Worm (Caenorhabditis elegans) whole organism, early embryonic: ENCODE data around the gene elt-1.

Experiments used
- B0310.2 ChIP-seq: sonication (generic microtip); optimal IDR thresholded peaks from 2 replicates; lab custom pipeline; 2016; ENCODE audit warnings: mild to moderate bottlenecking, missing genetic modification characterization, missing compliant biosample characterization
- F13C5.2 ChIP-seq: sonication (generic microtip); optimal IDR thresholded peaks from 2 replicates; lab custom pipeline; 2017; ENCODE audit warnings: mild to moderate bottlenecking, missing genetic modification characterization, inconsistent platforms, missing compliant biosample characterization
- aly-1 ChIP-seq: sonication (generic microtip); optimal IDR thresholded peaks from 2 replicates; lab custom pipeline; 2016; ENCODE audit warnings: missing genetic modification characterization, missing compliant biosample characterization
- ama-1 ChIP-seq: fragments of 150-350 bp; optimal IDR thresholded peaks from 2 replicates; lab custom pipeline; 2014
- hmg-4 ChIP-seq: fragments of 200-800 bp; sonication (Bioruptor generic); optimal IDR thresholded peaks from 2 replicates; lab custom pipeline; 2018; ENCODE audit warnings: mild to moderate bottlenecking, missing genetic modification characterization, missing compliant biosample characterization
- pes-1 ChIP-seq: fragments of 200-800 bp; sonication (Bioruptor generic); IDR thresholded peaks from 2 replicates; pipeline ENCODE4 v1.3.6; 2022; ENCODE audit warnings: missing genetic modification reagents, missing genetic modification characterization, missing compliant biosample characterization
- scrt-1 ChIP-seq: fragments of 200-800 bp; sonication (Bioruptor generic); IDR thresholded peaks from 2 replicates; pipeline ENCODE4 v1.3.6; 2022; ENCODE audit warnings: missing genetic modification characterization, missing compliant biosample characterization
- tbx-37 ChIP-seq: fragments of 200-800 bp; sonication (Bioruptor generic); conservative IDR thresholded peaks from 2 replicates; pipeline ENCODE4 v1.3.6; 2022; ENCODE audit warnings: missing genetic modification reagents, missing genetic modification characterization, missing compliant biosample characterization

DNA sequence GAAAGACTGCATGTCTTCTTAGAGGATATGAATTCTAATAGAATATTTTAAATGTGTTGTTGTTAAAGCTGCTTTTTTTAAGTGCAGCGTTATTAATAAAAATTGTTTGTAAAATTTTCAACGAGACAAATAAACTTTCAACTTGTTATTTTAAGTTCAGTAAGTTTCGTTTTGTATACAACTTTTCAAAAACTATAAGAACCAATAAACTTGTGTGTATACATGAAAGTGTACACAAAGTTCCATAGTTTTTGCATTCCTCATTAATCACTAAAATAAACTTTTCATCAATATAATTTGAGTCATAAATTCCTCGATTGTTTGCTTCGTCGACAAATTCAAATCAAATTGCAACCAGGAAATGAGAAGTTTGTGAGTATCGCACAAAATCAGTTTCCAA lies 33.9 kb downstream of the elt-1 start, which contains the start of gene srm-3:
- TF ChIP-seq ama-1 (lab: Kevin White, UChicago) (no peak), F13C5.2 (no peak), B0310.2 (tag; lab: Kevin White, UChicago) (no peak), pes-1 (GFP tag; lab: Robert Waterston, UW) (no peak), aly-1 (tag; lab: Kevin White, UChicago) (no peak), hmg-4 (GFP tag; lab: Kevin White, UChicago) (no peak), scrt-1 (GFP tag; lab: Robert Waterston, UW) (no peak), tbx-37 (GFP tag; lab: Robert Waterston, UW) (no peak)
